Fruit fly (Drosophila melanogaster) whole organism, embryonic: ENCODE results near the gene CG14568.

Experiments used
- Abd-B ChIP-seq: fragments of 200-800 bp; sonication (Bioruptor generic); optimal IDR thresholded peaks from 2 replicates; lab custom pipeline; 2018; ENCODE audit warnings: missing biosample characterization, mild to moderate bottlenecking, missing genetic modification characterization, moderate library complexity
- Ada2b ChIP-seq: fragments of 200-800 bp; sonication (Bioruptor generic); IDR thresholded peaks from 2 replicates; pipeline ENCODE4 v1.3.6; 2022; ENCODE audit warnings: missing biosample characterization, missing genetic modification characterization
- Bgb ChIP-seq: fragments of 200-800 bp; sonication (Bioruptor generic); IDR thresholded peaks from 2 replicates; pipeline ENCODE4 v1.3.6; 2022; ENCODE audit warnings: missing biosample characterization, missing genetic modification characterization; ENCODE audit not compliant: partially characterized antibody
- CG12769 ChIP-seq: fragments of 200-800 bp; sonication (Bioruptor generic); optimal IDR thresholded peaks from 2 replicates; lab custom pipeline; 2019; ENCODE audit warnings: missing biosample characterization, mild to moderate bottlenecking, missing genetic modification characterization, moderate library complexity
- CG14860 ChIP-seq: fragments of 200-800 bp; sonication (Bioruptor generic); IDR thresholded peaks from 3 replicates; pipeline ENCODE4 v1.3.6; 2022; ENCODE audit warnings: missing biosample characterization, missing genetic modification characterization; ENCODE audit not compliant: partially characterized antibody
- CG15073 ChIP-seq: fragments of 200-800 bp; sonication (Bioruptor generic); optimal IDR thresholded peaks from 2 replicates; lab custom pipeline; 2016; ENCODE audit warnings: missing biosample characterization, missing genetic modification characterization
- CG1603 ChIP-seq: fragments of 200-800 bp; sonication (Bioruptor generic); optimal IDR thresholded peaks from 2 replicates; lab custom pipeline; 2019; ENCODE audit warnings: missing biosample characterization, mild to moderate bottlenecking, missing genetic modification characterization, moderate library complexity
- CG30403 ChIP-seq: fragments of 200-800 bp; sonication (Bioruptor generic); optimal IDR thresholded peaks from 3 replicates; lab custom pipeline; 2016; ENCODE audit warnings: missing biosample characterization, missing genetic modification characterization
- CG31441 ChIP-seq: fragments of 200-800 bp; sonication (Bioruptor generic); IDR thresholded peaks from 2 replicates; pipeline ENCODE4 v1.3.6; 2022; ENCODE audit warnings: missing biosample characterization, missing genetic modification characterization
- CG3163 ChIP-seq: fragments of 200-800 bp; sonication (Bioruptor generic); optimal IDR thresholded peaks from 3 replicates; lab custom pipeline; 2016; ENCODE audit warnings: missing biosample characterization, missing genetic modification characterization
- CG3281 ChIP-seq: fragments of 200-800 bp; sonication (Bioruptor generic); optimal IDR thresholded peaks from 3 replicates; lab custom pipeline; 2017; ENCODE audit warnings: missing biosample characterization, mild to moderate bottlenecking, missing genetic modification characterization
- CG5245 ChIP-seq: fragments of 200-800 bp; sonication (Bioruptor generic); optimal IDR thresholded peaks from 3 replicates; lab custom pipeline; 2016; ENCODE audit warnings: missing biosample characterization, missing genetic modification characterization
- CG5953 ChIP-seq: fragments of 200-800 bp; sonication (Bioruptor generic); IDR thresholded peaks from 2 replicates; pipeline ENCODE4 v1.3.6; 2022; ENCODE audit warnings: missing biosample characterization, missing genetic modification characterization
- CG6272 ChIP-seq: fragments of 200-800 bp; sonication (Bioruptor generic); IDR thresholded peaks from 2 replicates; pipeline ENCODE4 v1.3.6; 2022; ENCODE audit warnings: missing biosample characterization, missing genetic modification characterization
- CG6689 ChIP-seq: fragments of 200-800 bp; sonication (Bioruptor generic); IDR thresholded peaks from 2 replicates; pipeline ENCODE4 v1.3.6; 2022; ENCODE audit warnings: missing biosample characterization, missing genetic modification characterization
- CG6765 ChIP-seq: fragments of 200-800 bp; sonication (Bioruptor generic); optimal IDR thresholded peaks from 3 replicates; lab custom pipeline; 2017; ENCODE audit warnings: missing biosample characterization, mild to moderate bottlenecking, missing genetic modification characterization
- Dip3 ChIP-seq: fragments of 200-800 bp; sonication (Bioruptor generic); optimal IDR thresholded peaks from 3 replicates; lab custom pipeline; 2016; ENCODE audit warnings: missing biosample characterization, missing genetic modification characterization
- E2f1 ChIP-seq: fragments of 200-800 bp; sonication (Bioruptor generic); IDR thresholded peaks from 2 replicates; pipeline ENCODE4 v1.3.6; 2022; ENCODE audit warnings: missing biosample characterization, missing genetic modification characterization
- HLH3B ChIP-seq: fragments of 200-800 bp; sonication (Bioruptor generic); IDR thresholded peaks from 2 replicates; pipeline ENCODE4 v1.3.6; 2022; ENCODE audit warnings: missing biosample characterization, missing genetic modification characterization
- HLH54F ChIP-seq: fragments of 200-800 bp; sonication (Bioruptor generic); optimal IDR thresholded peaks from 3 replicates; lab custom pipeline; 2016; ENCODE audit warnings: missing biosample characterization, missing genetic modification characterization
- HLHmδ ChIP-seq: fragments of 200-800 bp; sonication (Bioruptor generic); optimal IDR thresholded peaks from 2 replicates; lab custom pipeline; 2018; ENCODE audit warnings: missing biosample characterization, mild to moderate bottlenecking, missing genetic modification characterization, moderate library complexity
- MESR4 ChIP-seq: fragments of 200-800 bp; sonication (Bioruptor generic); optimal IDR thresholded peaks from 2 replicates; lab custom pipeline; 2018; ENCODE audit warnings: missing biosample characterization, mild to moderate bottlenecking, missing genetic modification characterization, moderate library complexity
- Med ChIP-seq: fragments of 200-800 bp; sonication (Bioruptor generic); peaks from one replicate; lab custom pipeline; 2016; ENCODE audit warnings: missing biosample characterization, missing genetic modification characterization, mild to moderate bottlenecking, inconsistent platforms, moderate library complexity
- Rfx ChIP-seq: fragments of 200-800 bp; sonication (Bioruptor generic); IDR thresholded peaks from 2 replicates; pipeline ENCODE4 v1.3.6; 2022; ENCODE audit warnings: missing biosample characterization, missing genetic modification characterization
- Usf ChIP-seq: fragments of 200-800 bp; sonication (Bioruptor generic); optimal IDR thresholded peaks from 2 replicates; lab custom pipeline; 2017; ENCODE audit warnings: missing genotype, missing biosample characterization, missing genetic modification characterization
- br ChIP-seq: fragments of >200 bp; optimal IDR thresholded peaks from 2 replicates; lab custom pipeline; 2017
- bsh ChIP-seq, 2 experiments: fragments of 200-800 bp; sonication (Bioruptor generic); optimal IDR thresholded peaks; 2 replicates each; lab custom pipeline; 2017 to 2018; ENCODE audit warnings: mild to moderate bottlenecking in 2 of 2, missing biosample characterization in 2 of 2, missing genetic modification characterization in 2 of 2, moderate library complexity in 1 of 2
- cg ChIP-seq: fragments of 200-800 bp; sonication (Bioruptor generic); optimal IDR thresholded peaks from 3 replicates; lab custom pipeline; 2019; ENCODE audit warnings: missing biosample characterization, mild to moderate bottlenecking, missing genetic modification characterization, moderate library complexity
- exex ChIP-seq: fragments of 200-800 bp; sonication (Bioruptor generic); optimal IDR thresholded peaks from 4 replicates; lab custom pipeline; 2018; ENCODE audit warnings: missing biosample characterization, mild to moderate bottlenecking, missing genetic modification characterization, moderate library complexity
- gcm ChIP-seq: fragments of 200-800 bp; sonication (Bioruptor generic); optimal IDR thresholded peaks from 2 replicates; lab custom pipeline; 2019; ENCODE audit warnings: missing biosample characterization, mild to moderate bottlenecking, missing genetic modification characterization, moderate library complexity
- gcm2 ChIP-seq: fragments of 200-800 bp; sonication (Bioruptor generic); optimal IDR thresholded peaks from 2 replicates; lab custom pipeline; 2016; ENCODE audit warnings: missing biosample characterization, missing genetic modification characterization
- ham ChIP-seq: fragments of 200-800 bp; sonication (Bioruptor generic); IDR thresholded peaks from 2 replicates; pipeline ENCODE4 v1.3.6; 2022; ENCODE audit warnings: missing biosample characterization, missing genetic modification characterization
- her ChIP-seq: fragments of 200-800 bp; sonication (Bioruptor generic); optimal IDR thresholded peaks from 2 replicates; lab custom pipeline; 2016; ENCODE audit warnings: missing biosample characterization, missing genetic modification characterization
- hkb ChIP-seq, 2 experiments: fragments of 200-800 bp in 1 of 2; fragments of >200 bp in 1 of 2; sonication (Bioruptor generic) in 1 of 2; IDR thresholded peaks in 1 of 2; optimal IDR thresholded peaks in 1 of 2; 2 replicates each; pipeline versions ENCODE4 v1.3.6 to Lab custom; 2017 to 2022; ENCODE audit warnings: missing biosample characterization in 1 of 2, missing genetic modification characterization in 1 of 2
- lilli ChIP-seq: fragments of 200-800 bp; sonication (Bioruptor generic); optimal IDR thresholded peaks from 3 replicates; lab custom pipeline; 2016; ENCODE audit warnings: missing biosample characterization, missing genetic modification characterization
- lola ChIP-seq, 3 experiments: fragments of >200 bp in 2 of 3; fragments of 200-800 bp in 1 of 3; sonication (Bioruptor generic) in 1 of 3; optimal IDR thresholded peaks; 2 replicates each; lab custom pipeline; 2017 to 2019; ENCODE audit warnings: missing biosample characterization in 3 of 3, missing genetic modification characterization in 3 of 3, mild to moderate bottlenecking in 1 of 3, moderate library complexity in 1 of 3
- luna ChIP-seq: fragments of 200-800 bp; sonication (Bioruptor generic); optimal IDR thresholded peaks from 2 replicates; lab custom pipeline; 2016; ENCODE audit warnings: missing biosample characterization, missing genetic modification characterization
- mirr ChIP-seq: fragments of 200-800 bp; sonication (Bioruptor generic); optimal IDR thresholded peaks from 3 replicates; lab custom pipeline; 2018; ENCODE audit warnings: missing biosample characterization, mild to moderate bottlenecking, missing genetic modification characterization
- nerfin-2 ChIP-seq: fragments of 200-800 bp; sonication (Bioruptor generic); IDR thresholded peaks from 2 replicates; pipeline ENCODE4 v1.3.6; 2022; ENCODE audit warnings: missing biosample characterization, missing genetic modification characterization; ENCODE audit not compliant: partially characterized antibody
- pnt ChIP-seq: fragments of 200-800 bp; sonication (Bioruptor generic); optimal IDR thresholded peaks from 3 replicates; lab custom pipeline; 2016; ENCODE audit warnings: missing biosample characterization, missing genetic modification characterization
- ranshi ChIP-seq: fragments of 200-800 bp; sonication (Bioruptor generic); IDR thresholded peaks from 2 replicates; pipeline ENCODE4 v1.3.6; 2022; ENCODE audit warnings: missing biosample characterization, missing genetic modification characterization
- repo ChIP-seq: fragments of 200-800 bp; sonication (Bioruptor generic); optimal IDR thresholded peaks from 2 replicates; lab custom pipeline; 2016; ENCODE audit warnings: missing biosample characterization, missing genetic modification characterization
- sens ChIP-seq: fragments of 200-800 bp; sonication (Bioruptor generic); peaks from one replicate; lab custom pipeline; 2016; ENCODE audit warnings: missing biosample characterization, missing genetic modification characterization
- sisA ChIP-seq: fragments of 200-800 bp; sonication (Bioruptor generic); IDR thresholded peaks from 2 replicates; pipeline ENCODE4 v1.3.6; 2022; ENCODE audit warnings: missing biosample characterization, missing genetic modification characterization
- slp2 ChIP-seq: fragments of 200-800 bp; sonication (Bioruptor generic); optimal IDR thresholded peaks from 2 replicates; lab custom pipeline; 2016; ENCODE audit warnings: missing biosample characterization, missing genetic modification characterization
- sna ChIP-seq: fragments of 200-800 bp; sonication (Bioruptor generic); IDR thresholded peaks from 2 replicates; pipeline ENCODE4 v1.3.6; 2022; ENCODE audit warnings: missing biosample characterization, missing genetic modification characterization; ENCODE audit not compliant: partially characterized antibody
- trem ChIP-seq: fragments of 200-800 bp; optimal IDR thresholded peaks from 3 replicates; lab custom pipeline; 2019; ENCODE audit warnings: missing biosample characterization, mild to moderate bottlenecking, missing genetic modification characterization, moderate library complexity
- ttk ChIP-seq: fragments of 200-800 bp; sonication (Bioruptor generic); IDR thresholded peaks from 2 replicates; pipeline ENCODE4 v2.1.2; 2022; ENCODE audit warnings: missing biosample characterization, missing genetic modification characterization
- twi ChIP-seq: fragments of 200-800 bp; optimal IDR thresholded peaks from 2 replicates; lab custom pipeline; 2019; ENCODE audit warnings: missing biosample characterization, mild to moderate bottlenecking, missing genetic modification characterization, moderate library complexity
- unpg ChIP-seq: fragments of 200-800 bp; sonication (Bioruptor generic); optimal IDR thresholded peaks from 3 replicates; lab custom pipeline; 2018; ENCODE audit warnings: missing biosample characterization, mild to moderate bottlenecking, missing genetic modification characterization, moderate library complexity

The CG14568 gene

dm6 chr3L:21727013-21727727, 6.1 kb downstream of the CG14568 start (continued):
- TF ChIP-seq E2f1 (GFP tag; lab: Robert Waterston, UW) = no peak
- no peak for TF ChIP-seq CG3281
- no peak for TF ChIP-seq MESR4 (GFP tag; lab: Kevin White, UChicago)
- no peak for TF ChIP-seq CG12769 (tag; lab: Kevin White, UChicago)
- no peak for TF ChIP-seq HLHmδ (GFP tag; lab: Kevin White, UChicago)
- TF ChIP-seq br (lab: Kevin White, UChicago) = no peak
- TF ChIP-seq slp2 (GFP tag; lab: Kevin White, UChicago) = no peak
- no peak for TF ChIP-seq CG6765 (GFP tag; lab: Kevin White, UChicago)
- TF ChIP-seq luna (GFP tag; lab: Kevin White, UChicago) = no peak
- no peak for TF ChIP-seq Ada2b (GFP tag; lab: Robert Waterston, UW)
- TF ChIP-seq ham (GFP tag; lab: Robert Waterston, UW) = no peak
- peak; percentile 44; the same call in 1 of the 2 replicates for TF ChIP-seq CG31441
- TF ChIP-seq hkb (optimal IDR thresholded peaks at IDR 0.05; lab: Kevin White, UChicago) = no peak
- no peak for TF ChIP-seq hkb (GFP tag; IDR thresholded peaks at IDR 0.05; lab: Robert Waterston, UW)
- TF ChIP-seq unpg (GFP tag; lab: Kevin White, UChicago) = no peak
- TF ChIP-seq cg (GFP tag; lab: Kevin White, UChicago) = no peak
- TF ChIP-seq gcm2 = no peak
- peak; percentile 52 for TF ChIP-seq Med
- no peak for TF ChIP-seq CG5245
- no peak for TF ChIP-seq gcm (GFP tag; lab: Kevin White, UChicago)
- TF ChIP-seq lilli (GFP tag; lab: Kevin White, UChicago) = no peak
- no peak for TF ChIP-seq nerfin-2 (GFP tag; lab: Robert Waterston, UW)
- TF ChIP-seq CG14860 = no peak
- TF ChIP-seq pnt (GFP tag; lab: Kevin White, UChicago) = no peak
- TF ChIP-seq CG15073 = no peak
- TF ChIP-seq her (GFP tag; lab: Kevin White, UChicago) = no peak
- TF ChIP-seq sisA (GFP tag; lab: Robert Waterston, UW) = no peak
- peak in 1 of 2 experiments; percentile 58 for TF ChIP-seq bsh (GFP tag; optimal IDR thresholded peaks at IDR 0.05; lab: Kevin White, UChicago)
- peak; percentile 63 for TF ChIP-seq twi (tag; lab: Kevin White, UChicago)
- TF ChIP-seq CG3163 (GFP tag; lab: Kevin White, UChicago) = no peak
- peak; percentile 33; the same call in 1 of the 2 replicates for TF ChIP-seq CG6689
- no peak for TF ChIP-seq Dip3 (GFP tag; lab: Kevin White, UChicago)
- TF ChIP-seq Rfx = no peak
- no peak for TF ChIP-seq mirr (GFP tag; lab: Kevin White, UChicago)
- TF ChIP-seq Abd-B (GFP tag; lab: Kevin White, UChicago) = no peak
- TF ChIP-seq trem = peak; percentile 10
- no peak for TF ChIP-seq exex
- peak; percentile 1 for TF ChIP-seq CG1603 (tag; lab: Kevin White, UChicago)
- TF ChIP-seq Bgb (GFP tag; lab: Robert Waterston, UW) = no peak
- no peak for TF ChIP-seq ranshi (GFP tag; lab: Robert Waterston, UW)
- TF ChIP-seq CG5953 (GFP tag; lab: Robert Waterston, UW) = no peak
- TF ChIP-seq HLH54F (GFP tag; lab: Kevin White, UChicago) = no peak
- TF ChIP-seq sens (GFP tag; lab: Kevin White, UChicago) = peak; percentile 84
- no peak for TF ChIP-seq repo (GFP tag; lab: Kevin White, UChicago)
- TF ChIP-seq CG30403 (GFP tag; lab: Kevin White, UChicago) = peak; percentile 16
- no peak for TF ChIP-seq sna
- TF ChIP-seq lola (GFP tag; optimal IDR thresholded peaks at IDR 0.05; lab: Kevin White, UChicago) = peak in 1 of 3 experiments; percentile 70
- no peak for TF ChIP-seq HLH3B (GFP tag; lab: Robert Waterston, UW)
- TF ChIP-seq Usf = no peak
- no peak for TF ChIP-seq ttk (GFP tag; lab: Robert Waterston, UW)
- no peak for TF ChIP-seq CG6272 (GFP tag; lab: Robert Waterston, UW)
